Fruit fly (Drosophila melanogaster) whole organism, embryonic: ENCODE data around the gene bab2.

Source experiments
- Asciz ChIP-seq: fragments of 200-800 bp; sonication (Bioruptor generic); optimal IDR thresholded peaks from 2 replicates; lab custom pipeline; 2017; ENCODE audit warnings: missing biosample characterization, mild to moderate bottlenecking, missing genetic modification characterization, missing genetic modification reagents
- CG9609 ChIP-seq: fragments of 200-800 bp; sonication (Bioruptor generic); optimal IDR thresholded peaks from 3 replicates; lab custom pipeline; 2016; ENCODE audit warnings: missing biosample characterization, missing genetic modification characterization
- Jarid2 ChIP-seq: fragments of 200-800 bp; sonication (Bioruptor generic); optimal IDR thresholded peaks from 3 replicates; lab custom pipeline; 2017; ENCODE audit warnings: mild to moderate bottlenecking, missing biosample characterization, missing genetic modification reagents, missing genetic modification characterization
- Mrtf ChIP-seq: fragments of 200-800 bp; sonication (Bioruptor generic); IDR thresholded peaks from 3 replicates; pipeline ENCODE4 v1.3.6; 2022; ENCODE audit warnings: missing biosample characterization, missing genetic modification characterization
- Nf-YB ChIP-seq: fragments of 200-800 bp; sonication (Bioruptor generic); optimal IDR thresholded peaks from 3 replicates; lab custom pipeline; 2019; ENCODE audit warnings: missing biosample characterization, mild to moderate bottlenecking, missing genetic modification characterization, moderate library complexity
- az2 ChIP-seq: fragments of 200-800 bp; sonication (Bioruptor generic); optimal IDR thresholded peaks from 3 replicates; lab custom pipeline; 2016; ENCODE audit warnings: missing biosample characterization, missing genetic modification characterization
- grau ChIP-seq: fragments of 200-800 bp; optimal IDR thresholded peaks from 3 replicates; lab custom pipeline; 2019; ENCODE audit warnings: missing biosample characterization, mild to moderate bottlenecking, missing genetic modification characterization, moderate library complexity
- insv ChIP-seq, 2 experiments: fragments of 200-800 bp; sonication (Bioruptor generic); optimal IDR thresholded peaks; 3 replicates each; lab custom pipeline; 2016 to 2018; ENCODE audit warnings: missing biosample characterization in 2 of 2, missing genetic modification characterization in 2 of 2
- pan ChIP-seq, 4 experiments: fragments of >200 bp in 3 of 4; fragments of 200-800 bp in 1 of 4; sonication (Bioruptor generic) in 1 of 4; optimal IDR thresholded peaks in 3 of 4; IDR thresholded peaks in 1 of 4; 2 replicates each; pipeline versions ENCODE4 v1.3.6 to Lab custom; 2017 to 2022; ENCODE audit warnings: missing biosample characterization in 2 of 4, missing genetic modification characterization in 2 of 4, mixed read lengths in 1 of 4
- run ChIP-seq: fragments of 200-800 bp; sonication (Bioruptor generic); optimal IDR thresholded peaks from 3 replicates; lab custom pipeline; 2018; ENCODE audit warnings: missing biosample characterization, mild to moderate bottlenecking, missing genetic modification characterization
- tap ChIP-seq: fragments of 200-800 bp; optimal IDR thresholded peaks from 3 replicates; lab custom pipeline; 2019; ENCODE audit warnings: missing biosample characterization, mild to moderate bottlenecking, missing genetic modification characterization, moderate library complexity

- TF ChIP-seq Mrtf (GFP tag; lab: Robert Waterston, UW) = no peak
- no peak for TF ChIP-seq CG9609
- TF ChIP-seq Nf-YB (GFP tag; lab: Kevin White, UChicago) = no peak
- no peak for TF ChIP-seq insv (GFP tag; optimal IDR thresholded peaks at IDR 0.05; lab: Kevin White, UChicago)
- no peak for TF ChIP-seq az2 (GFP tag; lab: Kevin White, UChicago)
- no peak for TF ChIP-seq grau (tag; lab: Kevin White, UChicago)
- no peak for TF ChIP-seq run (tag; lab: Kevin White, UChicago)
- no peak for TF ChIP-seq pan (optimal IDR thresholded peaks at IDR 0.05; lab: Kevin White, UChicago)
- TF ChIP-seq pan (GFP tag; optimal IDR thresholded peaks at IDR 0.05 in 1 of 2, IDR thresholded peaks at IDR 0.05 in 1 of 2) = no peak
- TF ChIP-seq Asciz (GFP tag; lab: Kevin White, UChicago) = no peak
- TF ChIP-seq tap (tag; lab: Kevin White, UChicago) = no peak
- no peak for TF ChIP-seq Jarid2 (GFP tag; lab: Kevin White, UChicago)
Observed at dm6 chr3L:1183467-1183866, 6.4 kb upstream of the bab2 start.
